Fruit fly (Drosophila melanogaster) whole organism, embryonic: ENCODE results near the gene CG15019.
A peak's percentile ranks its signal among the peaks of the same experiment; 100 is the strongest.

ENCODE experiments used
- Abd-B ChIP-seq: fragments of 200-800 bp; sonication (Bioruptor generic); optimal IDR thresholded peaks from 2 replicates; lab custom pipeline; 2018; ENCODE audit warnings: missing biosample characterization, mild to moderate bottlenecking, missing genetic modification characterization, moderate library complexity
- Atf3 ChIP-seq: fragments of 200-800 bp; sonication (Bioruptor generic); optimal IDR thresholded peaks from 3 replicates; lab custom pipeline; 2016; ENCODE audit warnings: missing biosample characterization, missing genetic modification characterization
- Awh ChIP-seq: fragments of 200-800 bp; sonication (Bioruptor generic); IDR thresholded peaks from 2 replicates; pipeline ENCODE4, ENCODE4 v1.3.6; 2022; ENCODE audit warnings: missing biosample characterization, missing genetic modification characterization
- Bteb2 ChIP-seq: fragments of 200-800 bp; sonication (Bioruptor generic); optimal IDR thresholded peaks from 2 replicates; lab custom pipeline; 2016; ENCODE audit warnings: missing biosample characterization, missing genetic modification characterization
- CG10543 ChIP-seq: fragments of 200-800 bp; sonication (Bioruptor generic); optimal IDR thresholded peaks from 3 replicates; lab custom pipeline; 2017; ENCODE audit warnings: missing biosample characterization, mild to moderate bottlenecking, missing genetic modification characterization, moderate library complexity
- CG12659 ChIP-seq: fragments of 200-800 bp; sonication (Bioruptor generic); optimal IDR thresholded peaks from 3 replicates; lab custom pipeline; 2017; ENCODE audit warnings: mild to moderate bottlenecking, missing biosample characterization, missing genetic modification reagents, missing genetic modification characterization
- CG1529 ChIP-seq: fragments of 200-800 bp; sonication (Bioruptor generic); optimal IDR thresholded peaks from 3 replicates; lab custom pipeline; 2018; ENCODE audit warnings: missing biosample characterization, missing genetic modification characterization
- CG16815 ChIP-seq: fragments of 200-800 bp; sonication (Bioruptor generic); optimal IDR thresholded peaks from 3 replicates; lab custom pipeline; 2017; ENCODE audit warnings: missing biosample characterization, mild to moderate bottlenecking, missing genetic modification characterization
- CG16863 ChIP-seq: fragments of 200-800 bp; sonication (Bioruptor generic); optimal IDR thresholded peaks from 3 replicates; lab custom pipeline; 2016; ENCODE audit warnings: missing biosample characterization, missing genetic modification characterization
- CG1832 ChIP-seq: fragments of 200-800 bp; sonication (Bioruptor generic); optimal IDR thresholded peaks from 2 replicates; lab custom pipeline; 2017; ENCODE audit warnings: missing biosample characterization, mild to moderate bottlenecking, missing genetic modification characterization, inconsistent platforms
- CG2712 ChIP-seq: fragments of 200-800 bp; optimal IDR thresholded peaks from 3 replicates; lab custom pipeline; 2019; ENCODE audit warnings: missing biosample characterization, mild to moderate bottlenecking, missing genetic modification characterization, moderate library complexity
- CG3995 ChIP-seq: fragments of 200-800 bp; sonication (Bioruptor generic); optimal IDR thresholded peaks from 3 replicates; lab custom pipeline; 2016; ENCODE audit warnings: missing biosample characterization, missing genetic modification characterization
- CG42726 ChIP-seq: fragments of 200-800 bp; sonication (Bioruptor generic); IDR thresholded peaks from 2 replicates; pipeline ENCODE4 v1.3.6; 2022; ENCODE audit warnings: missing biosample characterization, missing genetic modification characterization; ENCODE audit not compliant: partially characterized antibody
- CG5953 ChIP-seq: fragments of 200-800 bp; sonication (Bioruptor generic); IDR thresholded peaks from 2 replicates; pipeline ENCODE4 v1.3.6; 2022; ENCODE audit warnings: missing biosample characterization, missing genetic modification characterization
- CG6791 ChIP-seq: fragments of 200-800 bp; sonication (Bioruptor generic); IDR thresholded peaks from 3 replicates; pipeline ENCODE4 v1.3.6; 2022; ENCODE audit warnings: missing biosample characterization, missing genetic modification characterization; ENCODE audit not compliant: partially characterized antibody
- CG7839 ChIP-seq: fragments of 200-800 bp; sonication (Bioruptor generic); optimal IDR thresholded peaks from 3 replicates; lab custom pipeline; 2018; ENCODE audit warnings: missing biosample characterization, mild to moderate bottlenecking, missing genetic modification characterization, moderate library complexity
- CG8089 ChIP-seq: fragments of 200-800 bp; sonication (Bioruptor generic); optimal IDR thresholded peaks from 3 replicates; lab custom pipeline; 2016; ENCODE audit warnings: missing biosample characterization, missing genetic modification characterization
- CG8765 ChIP-seq: fragments of 200-800 bp; sonication (Bioruptor generic); IDR thresholded peaks from 2 replicates; pipeline ENCODE4 v1.3.6; 2022; ENCODE audit warnings: missing biosample characterization, missing genetic modification characterization
- CG8944 ChIP-seq: fragments of 200-800 bp; sonication (Bioruptor generic); optimal IDR thresholded peaks from 3 replicates; lab custom pipeline; 2016; ENCODE audit warnings: missing biosample characterization, missing genetic modification characterization
- E2f1 ChIP-seq: fragments of 200-800 bp; sonication (Bioruptor generic); IDR thresholded peaks from 2 replicates; pipeline ENCODE4 v1.3.6; 2022; ENCODE audit warnings: missing biosample characterization, missing genetic modification characterization
- Eip74EF ChIP-seq, 2 experiments: fragments of 200-800 bp in 1 of 2; fragments of >200 bp in 1 of 2; sonication (Bioruptor generic) in 1 of 2; optimal IDR thresholded peaks; 2 replicates each; lab custom pipeline; 2017 to 2019; ENCODE audit warnings: missing biosample characterization in 2 of 2, missing genetic modification characterization in 2 of 2, mild to moderate bottlenecking in 1 of 2, moderate library complexity in 1 of 2
- Hmr ChIP-seq: fragments of 200-800 bp; sonication (Bioruptor generic); optimal IDR thresholded peaks from 3 replicates; lab custom pipeline; 2017; ENCODE audit warnings: mild to moderate bottlenecking, missing biosample characterization, missing genetic modification reagents, missing genetic modification characterization
- Lhr ChIP-seq: fragments of 200-800 bp; sonication (Bioruptor generic); optimal IDR thresholded peaks from 3 replicates; lab custom pipeline; 2017; ENCODE audit warnings: mild to moderate bottlenecking, missing biosample characterization, missing genetic modification reagents, missing genetic modification characterization
- Lpt ChIP-seq: fragments of >200 bp; optimal IDR thresholded peaks from 2 replicates; lab custom pipeline; 2018; ENCODE audit warnings: missing biosample characterization, missing genetic modification characterization
- Max ChIP-seq: fragments of 200-800 bp; sonication (Bioruptor generic); optimal IDR thresholded peaks from 2 replicates; lab custom pipeline; 2016; ENCODE audit warnings: missing biosample characterization, mild to moderate bottlenecking, missing genetic modification characterization
- Mes4 ChIP-seq: fragments of 200-800 bp; sonication (Bioruptor generic); optimal IDR thresholded peaks from 2 replicates; lab custom pipeline; 2016; ENCODE audit warnings: missing biosample characterization, missing genetic modification characterization
- YL-1 ChIP-seq: fragments of 200-800 bp; sonication (Bioruptor generic); optimal IDR thresholded peaks from 3 replicates; lab custom pipeline; 2017; ENCODE audit warnings: missing biosample characterization, mild to moderate bottlenecking, missing genetic modification characterization
- ab ChIP-seq: fragments of 200-800 bp; sonication (Bioruptor generic); optimal IDR thresholded peaks from 2 replicates; lab custom pipeline; 2016; ENCODE audit warnings: missing biosample characterization, missing genetic modification characterization
- ara ChIP-seq: fragments of 200-800 bp; sonication (Bioruptor generic); IDR thresholded peaks from 2 replicates; pipeline ENCODE4 v1.3.6; 2022; ENCODE audit warnings: missing biosample characterization, missing genetic modification characterization
- cad ChIP-seq: fragments of >200 bp; optimal IDR thresholded peaks from 2 replicates; lab custom pipeline; 2017; ENCODE audit warnings: missing biosample characterization, missing genetic modification characterization
- crol ChIP-seq: fragments of 200-800 bp; sonication (Bioruptor generic); IDR thresholded peaks from 2 replicates; pipeline ENCODE4 v1.3.6; 2022; ENCODE audit warnings: missing biosample characterization, missing genetic modification characterization
- danr ChIP-seq: fragments of 200-800 bp; sonication (Bioruptor generic); IDR thresholded peaks from 2 replicates; pipeline ENCODE4 v1.3.6; 2022; ENCODE audit warnings: missing biosample characterization, missing genetic modification characterization
- en ChIP-seq: fragments of 200-800 bp; sonication (Bioruptor generic); optimal IDR thresholded peaks from 2 replicates; lab custom pipeline; 2016; ENCODE audit warnings: missing biosample characterization, missing genetic modification characterization
- fd3F ChIP-seq: fragments of 200-800 bp; sonication (Bioruptor generic); optimal IDR thresholded peaks from 2 replicates; lab custom pipeline; 2018; ENCODE audit warnings: missing biosample characterization, mild to moderate bottlenecking, missing genetic modification characterization, moderate library complexity
- ham ChIP-seq: fragments of 200-800 bp; sonication (Bioruptor generic); IDR thresholded peaks from 2 replicates; pipeline ENCODE4 v1.3.6; 2022; ENCODE audit warnings: missing biosample characterization, missing genetic modification characterization
- jumu ChIP-seq: fragments of 200-800 bp; sonication (Bioruptor generic); optimal IDR thresholded peaks from 3 replicates; lab custom pipeline; 2016; ENCODE audit warnings: missing biosample characterization, missing genetic modification characterization
- ken ChIP-seq: fragments of 200-800 bp; sonication (Bioruptor generic); IDR thresholded peaks from 3 replicates; pipeline ENCODE4 v1.3.6; 2022; ENCODE audit warnings: missing biosample characterization, missing genetic modification characterization
- klu ChIP-seq: fragments of 200-800 bp; sonication (Bioruptor generic); IDR thresholded peaks from 2 replicates; pipeline ENCODE4 v1.3.6; 2022; ENCODE audit warnings: missing biosample characterization, missing genetic modification characterization
- lab ChIP-seq: fragments of 200-800 bp; sonication (Bioruptor generic); optimal IDR thresholded peaks from 3 replicates; lab custom pipeline; 2017; ENCODE audit warnings: missing biosample characterization, missing genetic modification characterization, mild to moderate bottlenecking, moderate library complexity, missing genetic modification reagents
- lilli ChIP-seq: fragments of 200-800 bp; sonication (Bioruptor generic); optimal IDR thresholded peaks from 3 replicates; lab custom pipeline; 2016; ENCODE audit warnings: missing biosample characterization, missing genetic modification characterization
- lov ChIP-seq, 2 experiments: fragments of 200-800 bp in 1 of 2; fragments of >200 bp in 1 of 2; sonication (Bioruptor generic) in 1 of 2; IDR thresholded peaks in 1 of 2; optimal IDR thresholded peaks in 1 of 2; 2 replicates in 1 of 2; 3 replicates in 1 of 2; pipeline versions ENCODE4 v1.3.6 to Lab custom; 2017 to 2022; ENCODE audit warnings: missing biosample characterization in 1 of 2, missing genetic modification characterization in 1 of 2
- nmo ChIP-seq: fragments of 200-800 bp; sonication (Bioruptor generic); optimal IDR thresholded peaks from 2 replicates; lab custom pipeline; 2018; ENCODE audit warnings: missing biosample characterization, mild to moderate bottlenecking, missing genetic modification characterization, moderate library complexity
- peb ChIP-seq: fragments of 200-800 bp; sonication (Bioruptor generic); IDR thresholded peaks from 2 replicates; pipeline ENCODE4 v1.3.6; 2022; ENCODE audit warnings: missing biosample characterization, missing genetic modification characterization
- phol ChIP-seq: fragments of 200-800 bp; sonication (Bioruptor generic); optimal IDR thresholded peaks from 3 replicates; lab custom pipeline; 2018; ENCODE audit warnings: missing biosample characterization, mild to moderate bottlenecking, missing genetic modification characterization, moderate library complexity
- pnt ChIP-seq: fragments of 200-800 bp; sonication (Bioruptor generic); optimal IDR thresholded peaks from 3 replicates; lab custom pipeline; 2016; ENCODE audit warnings: missing biosample characterization, missing genetic modification characterization
- sc ChIP-seq, 3 experiments: fragments of >200 bp in 2 of 3; fragments of 200-800 bp in 1 of 3; sonication (Bioruptor generic) in 1 of 3; optimal IDR thresholded peaks; 2 replicates in 2 of 3; 3 replicates in 1 of 3; lab custom pipeline; 2017; ENCODE audit warnings: mild to moderate bottlenecking in 1 of 3, missing biosample characterization in 1 of 3, missing genetic modification characterization in 1 of 3, missing genetic modification reagents in 1 of 3
- sima ChIP-seq: fragments of 200-800 bp; sonication (Bioruptor generic); optimal IDR thresholded peaks from 2 replicates; lab custom pipeline; 2016; ENCODE audit warnings: missing biosample characterization, missing genetic modification characterization
- stc ChIP-seq: fragments of 200-800 bp; sonication (Bioruptor generic); IDR thresholded peaks from 2 replicates; pipeline ENCODE4 v1.3.6; 2022; ENCODE audit warnings: missing biosample characterization, missing genetic modification characterization
- vfl ChIP-seq: fragments of 200-800 bp; sonication (Bioruptor generic); optimal IDR thresholded peaks from 2 replicates; lab custom pipeline; 2016; ENCODE audit warnings: missing biosample characterization, missing genetic modification characterization

Gene CG15019

DNA sequence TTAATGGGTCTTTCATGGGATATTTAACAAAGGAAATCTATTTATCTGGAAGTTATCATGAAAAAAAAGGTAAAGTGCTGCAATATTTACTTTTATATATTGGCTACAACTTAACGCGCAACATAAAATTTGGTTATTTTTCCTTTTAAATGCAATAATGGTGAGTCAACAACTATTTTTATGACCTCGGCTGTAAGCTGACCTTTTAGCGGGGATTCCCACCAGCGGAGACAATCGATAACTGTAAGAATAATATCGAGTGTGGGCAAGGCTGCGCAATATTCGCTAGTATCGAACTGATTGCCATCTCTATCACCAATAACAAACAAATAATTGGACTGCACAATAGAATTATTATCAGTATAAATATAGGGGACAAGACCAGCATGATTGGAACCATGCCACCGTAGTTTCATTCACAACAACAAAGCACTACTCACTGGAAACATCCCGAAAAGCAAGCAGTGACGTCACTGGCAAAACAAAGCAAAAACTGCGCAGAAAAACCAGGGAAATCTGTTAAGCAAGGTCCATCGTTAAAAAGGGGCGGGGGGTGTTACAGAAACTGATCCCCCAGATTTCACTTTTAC is 2.6 kb downstream of the CG15019 start, which contains the start of gene Syx17 (continued):
- no peak for TF ChIP-seq CG8089 (GFP tag; lab: Kevin White, UChicago)
- TF ChIP-seq fd3F = peak; percentile 5
- TF ChIP-seq ab (GFP tag; lab: Kevin White, UChicago) = no peak
- TF ChIP-seq pnt (GFP tag; lab: Kevin White, UChicago) = peak; percentile 27
- peak; percentile 84 for TF ChIP-seq YL-1
- peak; percentile 78 for TF ChIP-seq lilli (GFP tag; lab: Kevin White, UChicago)
- peak in 1 of 2 experiments; percentile 53 for TF ChIP-seq Eip74EF (GFP tag; optimal IDR thresholded peaks at IDR 0.05; lab: Kevin White, UChicago)
- peak; percentile 47 for TF ChIP-seq Atf3
- peak; percentile 33 for TF ChIP-seq Bteb2
- TF ChIP-seq Hmr (GFP tag; lab: Kevin White, UChicago) = peak; percentile 72
- no peak for TF ChIP-seq CG16815 (GFP tag; lab: Kevin White, UChicago)
- TF ChIP-seq Abd-B = peak; percentile 48
- TF ChIP-seq Mes4 (GFP tag; lab: Kevin White, UChicago) = peak; percentile 48
- peak; percentile 94 for TF ChIP-seq CG6791 (GFP tag; lab: Robert Waterston, UW)
- TF ChIP-seq E2f1 = peak; percentile 43; the same call in 1 of the 2 replicates
- peak; percentile 59 for TF ChIP-seq phol
- no peak for TF ChIP-seq cad (GFP tag; lab: Kevin White, UChicago)
- TF ChIP-seq sima = no peak
- peak; percentile 65 for TF ChIP-seq CG7839 (tag; lab: Kevin White, UChicago)
- no peak for TF ChIP-seq en (GFP tag; lab: Kevin White, UChicago)
- TF ChIP-seq nmo = peak; percentile 73
- peak; percentile 25 for TF ChIP-seq CG10543 (GFP tag; lab: Kevin White, UChicago)
- peak; percentile 30 for TF ChIP-seq CG1529
- no peak for TF ChIP-seq stc (GFP tag; lab: Robert Waterston, UW)
- no peak for TF ChIP-seq Lpt (GFP tag; lab: Kevin White, UChicago)
- peak; percentile 22 for TF ChIP-seq CG3995 (GFP tag; lab: Kevin White, UChicago)
- TF ChIP-seq ara (GFP tag; lab: Robert Waterston, UW) = peak; percentile 6; the same call in 1 of the 2 replicates
- TF ChIP-seq CG12659 = peak; percentile 74
- no peak for TF ChIP-seq Awh (GFP tag; lab: Robert Waterston, UW)
- no peak for TF ChIP-seq klu (GFP tag; lab: Robert Waterston, UW)
- peak; percentile 36 for TF ChIP-seq CG16863 (GFP tag; lab: Kevin White, UChicago)
- no peak for TF ChIP-seq CG1832 (GFP tag; lab: Kevin White, UChicago)
- TF ChIP-seq ham (GFP tag; lab: Robert Waterston, UW) = no peak
- TF ChIP-seq jumu (GFP tag; lab: Kevin White, UChicago) = peak; percentile 52
- TF ChIP-seq CG42726 (GFP tag; lab: Robert Waterston, UW) = peak; percentile 90
- no peak; the same call in 1 of the 2 replicates for TF ChIP-seq peb (GFP tag; lab: Robert Waterston, UW)
- TF ChIP-seq danr (GFP tag; lab: Robert Waterston, UW) = peak; percentile 17; the same call in 1 of the 2 replicates
- peak; percentile 57; the same call in 1 of the 2 replicates for TF ChIP-seq crol (GFP tag; lab: Robert Waterston, UW)
- TF ChIP-seq CG5953 (GFP tag; lab: Robert Waterston, UW) = no peak
- TF ChIP-seq Max = peak; percentile 44
- peak; percentile 38 for TF ChIP-seq CG8944 (GFP tag; lab: Kevin White, UChicago)
- peak; percentile 67 for TF ChIP-seq CG2712 (tag; lab: Kevin White, UChicago)
- 0 out of 3 replicates have a peak, but pooled peaks have one; percentile 14 for TF ChIP-seq ken (GFP tag; lab: Robert Waterston, UW)
- no peak for TF ChIP-seq CG8765 (GFP tag; lab: Robert Waterston, UW)
- no peak for TF ChIP-seq sc (optimal IDR thresholded peaks at IDR 0.05; lab: Kevin White, UChicago)
- no peak for TF ChIP-seq sc (GFP tag; optimal IDR thresholded peaks at IDR 0.05; lab: Kevin White, UChicago)
- peak; percentile 53 for TF ChIP-seq lab (GFP tag; lab: Kevin White, UChicago)
- no peak for TF ChIP-seq lov (optimal IDR thresholded peaks at IDR 0.05; lab: Kevin White, UChicago)
- no peak for TF ChIP-seq lov (GFP tag; IDR thresholded peaks at IDR 0.05; lab: Robert Waterston, UW)
- peak; percentile 48 for TF ChIP-seq Lhr (GFP tag; lab: Kevin White, UChicago)
- peak; percentile 14 for TF ChIP-seq vfl (GFP tag; lab: Kevin White, UChicago)
